Fruit fly (Drosophila melanogaster): ENCODE measurements around the gene CG5162.
A peak's percentile ranks its signal among the peaks of the same experiment; 100 is the strongest.

CG5162 gene

dm6 chrX:17170484-17170944, 44.6 kb upstream of the CG5162 start (continued):
- TF ChIP-seq fru (optimal IDR thresholded peaks at IDR 0.05), result no peak
- peak; percentile 44 for TF ChIP-seq CG15514 (GFP tag; optimal IDR thresholded peaks at IDR 0.05)
- peak; percentile 21 for TF ChIP-seq CG10267 (tag; optimal IDR thresholded peaks at IDR 0.05)
- TF ChIP-seq CG8359 (GFP tag; optimal IDR thresholded peaks at IDR 0.05; ENCODE audit: borderline replicate concordance), result no peak
- TF ChIP-seq CG16815 (GFP tag; optimal IDR thresholded peaks at IDR 0.05), result no peak
- no peak for TF ChIP-seq lola (GFP tag; optimal IDR thresholded peaks at IDR 0.05)
- TF ChIP-seq salm (tag; optimal IDR thresholded peaks at IDR 0.05), result no peak
- no peak for TF ChIP-seq CrebB (tag; optimal IDR thresholded peaks at IDR 0.05)
- peak; percentile 37 for TF ChIP-seq Hand (GFP tag; optimal IDR thresholded peaks at IDR 0.05)
- no peak for TF ChIP-seq CG1529 (GFP tag; optimal IDR thresholded peaks at IDR 0.05)
- peak; percentile 55 for TF ChIP-seq Ptx1 (GFP tag; IDR thresholded peaks at IDR 0.05)
- TF ChIP-seq phol (tag; optimal IDR thresholded peaks at IDR 0.05), result peak; percentile 7
- TF ChIP-seq tna (GFP tag; IDR thresholded peaks at IDR 0.05; ENCODE audit: partially characterized antibody), result no peak
- no peak for TF ChIP-seq ash1 (GFP tag; optimal IDR thresholded peaks at IDR 0.05)
- no peak for TF ChIP-seq pan (optimal IDR thresholded peaks at IDR 0.05)
- peak in 1 of 2 experiments; percentile 67 for TF ChIP-seq pan (GFP tag; optimal IDR thresholded peaks at IDR 0.05 in 1 of 2, IDR thresholded peaks at IDR 0.05 in 1 of 2)
- peak; percentile 22 for TF ChIP-seq CG7556 (GFP tag; optimal IDR thresholded peaks at IDR 0.05)
- TF ChIP-seq Dek (tag; optimal IDR thresholded peaks at IDR 0.05), result peak; percentile 47
- no peak for TF ChIP-seq z (GFP tag; IDR thresholded peaks at IDR 0.05)
- TF ChIP-seq knrl (GFP tag; IDR thresholded peaks at IDR 0.05; ENCODE audit: partially characterized antibody), result no peak
- no peak for TF ChIP-seq Hsf (GFP tag; optimal IDR thresholded peaks at IDR 0.05)
- peak; percentile 70 for TF ChIP-seq CG15479 (GFP tag; optimal IDR thresholded peaks at IDR 0.05)
- no peak for TF ChIP-seq Myb (GFP tag; optimal IDR thresholded peaks at IDR 0.05)
- TF ChIP-seq Opbp (GFP tag; IDR thresholded peaks at IDR 0.05; ENCODE audit: partially characterized antibody), result no peak
- peak; percentile 49 for TF ChIP-seq CG3847 (GFP tag; IDR thresholded peaks at IDR 0.05)
- TF ChIP-seq usp (GFP tag; optimal IDR thresholded peaks at IDR 0.05), result no peak
- TF ChIP-seq CG9876 (GFP tag; optimal IDR thresholded peaks at IDR 0.05), result no peak
- TF ChIP-seq CG33213 (GFP tag; optimal IDR thresholded peaks at IDR 0.05), result no peak
- TF ChIP-seq CG4360 (GFP tag; IDR thresholded peaks at IDR 0.05), result no peak
- no peak for TF ChIP-seq zf30C (GFP tag; optimal IDR thresholded peaks at IDR 0.05)
- 0 out of 3 replicates have a peak, but pooled peaks have one; percentile 29 for TF ChIP-seq CG34422 (GFP tag; IDR thresholded peaks at IDR 0.05)
- peak; percentile 50 for TF ChIP-seq fd3F (GFP tag; optimal IDR thresholded peaks at IDR 0.05)
- no peak for TF ChIP-seq sima (GFP tag; optimal IDR thresholded peaks at IDR 0.05)
- TF ChIP-seq chinmo (GFP tag; IDR thresholded peaks at IDR 0.05; ENCODE audit: partially characterized antibody), result no peak
- TF ChIP-seq CG12659 (GFP tag; optimal IDR thresholded peaks at IDR 0.05), result peak; percentile 42
- no peak for TF ChIP-seq onecut (GFP tag; IDR thresholded peaks at IDR 0.05)
- TF ChIP-seq CG12299 (tag; optimal IDR thresholded peaks at IDR 0.05), result no peak
- TF ChIP-seq hth (optimal IDR thresholded peaks at IDR 0.05), result no peak
- no peak for TF ChIP-seq CHES-1-like (GFP tag; optimal IDR thresholded peaks at IDR 0.05)
- no peak for TF ChIP-seq CG3726 (GFP tag; IDR thresholded peaks at IDR 0.05)
- TF ChIP-seq gem (tag; optimal IDR thresholded peaks at IDR 0.05), result peak; percentile 60
- TF ChIP-seq Ets65A (GFP tag), result no peak
- no peak for TF ChIP-seq CG3838 (GFP tag; optimal IDR thresholded peaks at IDR 0.05)
- no peak for TF ChIP-seq sens-2 (GFP tag; IDR thresholded peaks at IDR 0.05)
- TF ChIP-seq en (GFP tag; optimal IDR thresholded peaks at IDR 0.05), result no peak
- TF ChIP-seq cas (GFP tag; IDR thresholded peaks at IDR 0.05), result 0 out of 2 replicates have a peak, but pooled peaks have one; percentile 18
- 0 out of 2 replicates have a peak, but pooled peaks have one; percentile 32 for TF ChIP-seq CG31441 (GFP tag; IDR thresholded peaks at IDR 0.05)
- TF ChIP-seq HLH4C (GFP tag; IDR thresholded peaks at IDR 0.05; ENCODE audit: partially characterized antibody), result no peak
- TF ChIP-seq D19A (tag; optimal IDR thresholded peaks at IDR 0.05), result peak; percentile 33
- no peak for TF ChIP-seq CG9797 (GFP tag; optimal IDR thresholded peaks at IDR 0.05)
- no peak for TF ChIP-seq CG2889 (GFP tag; IDR thresholded peaks at IDR 0.05)
